Worm (Caenorhabditis elegans) whole organism, L2 larva: ENCODE results near the gene F22E5.17.

ENCODE experiments used
- R02D3.7 ChIP-seq: fragments of 150-350 bp; optimal IDR thresholded peaks from 2 replicates; lab custom pipeline; 2014; ENCODE audit warnings: missing biosample characterization, missing genetic modification characterization
- blmp-1 ChIP-seq: sonication (generic microtip); optimal IDR thresholded peaks from 2 replicates; lab custom pipeline; 2017; ENCODE audit warnings: missing genetic modification characterization, mild to moderate bottlenecking, missing compliant biosample characterization, antibody characterized with exemption, moderate library complexity; ENCODE audit not compliant: insufficient read depth
- elt-1 ChIP-seq: fragments of 150-350 bp; optimal IDR thresholded peaks from 2 replicates; lab custom pipeline; 2014; ENCODE audit warnings: missing biosample characterization, missing genetic modification characterization
- lin-11 ChIP-seq: fragments of 150-350 bp; sonication (generic microtip); optimal IDR thresholded peaks from 2 replicates; lab custom pipeline; 2014; ENCODE audit warnings: missing biosample characterization, missing genetic modification characterization, inconsistent platforms, mixed read lengths
- lin-39 ChIP-seq: fragments of 150-350 bp; optimal IDR thresholded peaks from 2 replicates; lab custom pipeline; 2014; ENCODE audit warnings: missing biosample characterization, missing genetic modification reagents, missing genetic modification characterization
- lsy-2 ChIP-seq, 2 experiments: fragments of 150-350 bp in 1 of 2; sonication (generic microtip) in 1 of 2; optimal IDR thresholded peaks; 2 replicates each; lab custom pipeline; 2014 to 2017; ENCODE audit warnings: missing biosample characterization in 2 of 2, missing genetic modification characterization in 2 of 2
- mab-5 ChIP-seq: fragments of 150-350 bp; optimal IDR thresholded peaks from 2 replicates; lab custom pipeline; 2014; ENCODE audit warnings: missing biosample characterization, missing genetic modification characterization
- mdl-1 ChIP-seq, 2 experiments: fragments of 150-350 bp in 1 of 2; sonication (generic microtip) in 1 of 2; optimal IDR thresholded peaks; 2 replicates each; lab custom pipeline; 2017; ENCODE audit warnings: missing biosample characterization in 2 of 2, missing genetic modification characterization in 2 of 2
- peb-1 ChIP-seq: fragments of 150-350 bp; optimal IDR thresholded peaks from 2 replicates; lab custom pipeline; 2014; ENCODE audit warnings: missing biosample characterization, missing genetic modification characterization
- skn-1 ChIP-seq: sonication (generic microtip); optimal IDR thresholded peaks from 2 replicates; lab custom pipeline; 2017; ENCODE audit warnings: missing biosample characterization, missing genetic modification characterization
- snpc-4 ChIP-seq: fragments of 150-350 bp; optimal IDR thresholded peaks from 2 replicates; lab custom pipeline; 2014; ENCODE audit warnings: missing biosample characterization, missing genetic modification characterization
- unc-62 ChIP-seq: fragments of 150-350 bp; optimal IDR thresholded peaks from 2 replicates; lab custom pipeline; 2014; ENCODE audit warnings: missing biosample characterization, missing genetic modification reagents, missing genetic modification characterization
- zag-1 ChIP-seq: fragments of 150-350 bp; optimal IDR thresholded peaks from 2 replicates; lab custom pipeline; 2014; ENCODE audit warnings: missing biosample characterization, missing genetic modification characterization
- ztf-4 ChIP-seq: fragments of 150-350 bp; optimal IDR thresholded peaks from 2 replicates; lab custom pipeline; 2014; ENCODE audit warnings: missing biosample characterization, missing genetic modification characterization

DNA sequence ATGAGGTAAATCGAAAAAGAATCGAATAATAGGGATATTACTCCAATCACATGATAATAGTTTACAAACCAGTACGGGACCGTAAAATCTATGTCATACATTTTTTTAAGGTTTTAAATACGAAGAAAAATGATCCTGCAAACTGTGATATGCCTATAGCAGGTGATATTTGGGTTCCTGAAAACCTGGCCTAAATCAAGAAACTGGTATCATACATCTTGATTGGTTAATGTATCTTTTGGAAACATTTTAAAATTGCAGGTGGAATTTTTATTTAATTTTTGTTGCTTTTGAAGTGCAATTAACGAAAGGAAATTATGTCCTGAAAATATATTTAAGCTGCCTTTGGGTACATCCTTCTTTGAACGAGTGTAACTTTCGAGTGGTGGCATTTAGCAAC lies 22.4 kb downstream of the F22E5.17 start, which contains the start of gene sri-61:
- TF ChIP-seq skn-1 (tag; lab: Kevin White, UChicago) (no peak), blmp-1 (no peak), unc-62 (GFP tag; lab: Kevin White, UChicago) (no peak), snpc-4 (tag; lab: Kevin White, UChicago) (no peak), R02D3.7 (no peak), ztf-4 (tag; lab: Kevin White, UChicago) (no peak), lsy-2 (tag; optimal IDR thresholded peaks at IDR 0.05; lab: Kevin White, UChicago) (no peak), lin-39 (tag; lab: Kevin White, UChicago) (no peak), peb-1 (tag; lab: Kevin White, UChicago) (no peak), zag-1 (tag; lab: Kevin White, UChicago) (no peak), lin-11 (tag; lab: Kevin White, UChicago) (no peak), elt-1 (tag; lab: Kevin White, UChicago) (no peak), mdl-1 (tag; optimal IDR thresholded peaks at IDR 0.05; lab: Kevin White, UChicago) (no peak), mab-5 (tag; lab: Kevin White, UChicago) (no peak)
